Fruit fly (Drosophila melanogaster): ENCODE measurements around the gene Rheb.

Rheb gene

DNA sequence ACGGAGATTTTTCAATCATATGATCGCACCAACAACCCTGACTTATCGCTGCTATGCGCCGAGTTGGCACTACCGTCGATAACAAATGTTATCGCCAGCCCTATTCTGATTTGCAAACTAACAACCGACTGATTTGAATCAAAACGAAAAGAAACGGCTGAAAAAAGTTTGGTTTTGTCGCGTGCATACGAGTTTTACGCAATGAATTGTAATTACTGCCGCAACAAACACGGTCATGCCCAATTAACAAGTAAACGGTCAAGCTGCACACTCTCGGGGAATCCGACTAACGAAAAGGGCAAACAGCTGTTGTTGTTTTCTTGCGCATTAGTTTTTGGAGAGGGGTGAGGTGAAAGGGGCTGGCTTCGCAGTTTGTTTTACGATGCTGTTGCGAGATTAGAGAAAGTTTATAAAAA lies 3.9 kb upstream of the Rheb start, which contains the start of the genes CG14671 and CG12746 (continued):
- TF ChIP-seq wek (GFP tag; optimal IDR thresholded peaks at IDR 0.05) = no peak
- no peak for TF ChIP-seq CG14441 (GFP tag; IDR thresholded peaks at IDR 0.05)
- no peak for TF ChIP-seq CG7357 (GFP tag; IDR thresholded peaks at IDR 0.05)
- 0 out of 2 replicates have a peak, but pooled peaks have one; percentile 24 for TF ChIP-seq hbn (GFP tag; IDR thresholded peaks at IDR 0.05; ENCODE audit: partially characterized antibody)
- no peak for TF ChIP-seq so (GFP tag; IDR thresholded peaks at IDR 0.05)
- TF ChIP-seq Sin3A (optimal IDR thresholded peaks at IDR 0.05) = peak; percentile 62
- peak; percentile 44; the same call in 2 of the 3 replicates for TF ChIP-seq HLH4C (GFP tag; IDR thresholded peaks at IDR 0.05; ENCODE audit: partially characterized antibody)
- peak; percentile 20; the same call in 1 of the 2 replicates for TF ChIP-seq Bgb (GFP tag; IDR thresholded peaks at IDR 0.05; ENCODE audit: partially characterized antibody)
- TF ChIP-seq CG15479 (GFP tag; optimal IDR thresholded peaks at IDR 0.05) = peak; percentile 57
- TF ChIP-seq insv (GFP tag; optimal IDR thresholded peaks at IDR 0.05) = peak in 1 of 2 experiments; percentile 94
- no peak for TF ChIP-seq CG31441 (GFP tag; IDR thresholded peaks at IDR 0.05)
- peak; percentile 88 for TF ChIP-seq MBD-R2 (GFP tag; IDR thresholded peaks at IDR 0.05)
- TF ChIP-seq Scr (GFP tag; IDR thresholded peaks at IDR 0.05; ENCODE audit: partially characterized antibody) = peak; percentile 39; the same call in 1 of the 2 replicates
- TF ChIP-seq CG2199 (GFP tag; IDR thresholded peaks at IDR 0.05) = no peak
- 0 out of 3 replicates have a peak, but pooled peaks have one; percentile 13 for TF ChIP-seq Opbp (GFP tag; IDR thresholded peaks at IDR 0.05; ENCODE audit: partially characterized antibody)
- no peak for TF ChIP-seq CG17829 (tag; optimal IDR thresholded peaks at IDR 0.05)
- no peak for TF ChIP-seq CG9727 (GFP tag; optimal IDR thresholded peaks at IDR 0.05)
- TF ChIP-seq CG33557 (GFP tag; optimal IDR thresholded peaks at IDR 0.05) = no peak
- TF ChIP-seq CG1233 (GFP tag; optimal IDR thresholded peaks at IDR 0.05) = no peak
- peak; percentile 84 for TF ChIP-seq Myb (GFP tag; optimal IDR thresholded peaks at IDR 0.05)
- no peak for TF ChIP-seq wor (GFP tag; IDR thresholded peaks at IDR 0.05)
- TF ChIP-seq Dip2 (GFP tag; IDR thresholded peaks at IDR 0.05) = no peak
- TF ChIP-seq dati (GFP tag; IDR thresholded peaks at IDR 0.05) = no peak
- TF ChIP-seq fd3F (GFP tag; optimal IDR thresholded peaks at IDR 0.05) = no peak

DNA sequence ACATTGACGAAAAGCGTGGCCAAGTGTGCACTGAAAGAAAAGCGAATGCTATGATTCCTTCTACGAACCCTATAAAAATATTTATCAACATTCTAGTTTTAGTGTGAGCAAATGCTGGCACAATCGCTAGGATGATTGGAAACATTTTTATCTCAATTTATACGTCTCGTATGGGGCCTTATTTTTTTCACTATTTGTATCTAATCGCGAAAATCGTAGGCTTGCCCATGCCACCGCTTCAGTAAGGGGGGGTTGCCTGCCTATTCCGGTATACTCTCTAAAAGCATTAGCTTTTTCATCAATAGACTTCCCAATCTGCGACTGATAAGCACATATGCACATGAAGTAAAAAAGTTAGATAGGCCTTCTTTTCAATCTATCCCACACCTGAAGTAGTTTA lies 3.1 kb upstream of the Rheb start:
- no peak for TF ChIP-seq pfk (GFP tag; optimal IDR thresholded peaks at IDR 0.05)
- no peak for TF ChIP-seq Tbp (GFP tag; optimal IDR thresholded peaks at IDR 0.05)
- TF ChIP-seq grn (GFP tag; optimal IDR thresholded peaks at IDR 0.05) = peak; percentile 92
- peak; percentile 69 for TF ChIP-seq Bdp1 (GFP tag; optimal IDR thresholded peaks at IDR 0.05)
- TF ChIP-seq pnt (GFP tag; optimal IDR thresholded peaks at IDR 0.05) = peak; percentile 73
- TF ChIP-seq h (optimal IDR thresholded peaks at IDR 0.05) = no peak
- peak; percentile 82 for TF ChIP-seq CG10209 (GFP tag; optimal IDR thresholded peaks at IDR 0.05)
- TF ChIP-seq CG30431 (GFP tag; optimal IDR thresholded peaks at IDR 0.05) = peak; percentile 54
- TF ChIP-seq lmd (GFP tag; IDR thresholded peaks at IDR 0.05) = peak; percentile 86
- TF ChIP-seq CG5953 (GFP tag; IDR thresholded peaks at IDR 0.05) = peak; percentile 86
- TF ChIP-seq stwl (tag; optimal IDR thresholded peaks at IDR 0.05) = no peak
- no peak for TF ChIP-seq CG16813 (GFP tag; IDR thresholded peaks at IDR 0.05; ENCODE audit: partially characterized antibody)
- peak; percentile 63 for TF ChIP-seq chn (GFP tag; optimal IDR thresholded peaks at IDR 0.05)
- TF ChIP-seq disco-r (GFP tag; optimal IDR thresholded peaks at IDR 0.05) = peak; percentile 26
- TF ChIP-seq Chrac-16 (GFP tag; optimal IDR thresholded peaks at IDR 0.05) = peak; percentile 63
- TF ChIP-seq bab2 (GFP tag; optimal IDR thresholded peaks at IDR 0.05) = peak; percentile 82
- peak; percentile 81 for TF ChIP-seq nmo (GFP tag; optimal IDR thresholded peaks at IDR 0.05)
- peak; percentile 69 for TF ChIP-seq CG9437 (GFP tag; optimal IDR thresholded peaks at IDR 0.05)
- TF ChIP-seq CG18262 (tag; optimal IDR thresholded peaks at IDR 0.05) = peak; percentile 72
- TF ChIP-seq CG11247 (GFP tag; IDR thresholded peaks at IDR 0.05) = peak; percentile 82
- TF ChIP-seq CG15073 (GFP tag; optimal IDR thresholded peaks at IDR 0.05) = no peak
- TF ChIP-seq Ada2b (GFP tag; IDR thresholded peaks at IDR 0.05) = peak; percentile 91
- TF ChIP-seq YL-1 (GFP tag; optimal IDR thresholded peaks at IDR 0.05) = no peak
- TF ChIP-seq stc (GFP tag; IDR thresholded peaks at IDR 0.05) = peak; percentile 84
- TF ChIP-seq ash1 (GFP tag; optimal IDR thresholded peaks at IDR 0.05) = no peak
- peak; percentile 49 for TF ChIP-seq CG11398 (GFP tag; optimal IDR thresholded peaks at IDR 0.05)
- TF ChIP-seq so (GFP tag; IDR thresholded peaks at IDR 0.05) = peak; percentile 76
- TF ChIP-seq Scr (GFP tag; IDR thresholded peaks at IDR 0.05; ENCODE audit: partially characterized antibody) = no peak
- peak; percentile 49; the same call in 1 of the 3 replicates for TF ChIP-seq CG11093 (GFP tag; IDR thresholded peaks at IDR 0.05)
- peak; percentile 86 for TF ChIP-seq CG15269 (tag; optimal IDR thresholded peaks at IDR 0.05)
